Worm (Caenorhabditis elegans): ENCODE data around the gene srh-68.
"Not testable (repeated sequence)": the region's sequence is repeated elsewhere in the genome, so short reads cannot be mapped to it uniquely, and the experiment has no call there.

srh-68 gene

DNA sequence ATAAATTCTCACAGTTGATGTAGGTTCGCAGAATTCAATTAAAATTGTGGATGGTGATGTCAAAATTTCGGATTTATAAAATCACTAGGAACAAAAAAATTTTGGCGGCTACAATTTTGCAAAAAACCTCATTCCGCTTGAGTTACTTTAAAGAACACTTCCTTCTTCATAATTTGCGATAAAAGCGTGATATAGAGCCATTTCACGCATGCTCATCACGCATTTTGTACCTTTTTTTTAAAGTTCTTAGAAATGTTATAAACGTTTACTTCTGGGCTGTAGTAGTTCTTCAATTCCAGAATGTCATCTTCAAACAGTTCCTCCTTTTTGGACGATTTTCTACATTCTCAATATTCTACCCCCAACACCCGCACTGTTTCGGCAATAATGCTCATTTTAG is 20.8 kb downstream of the srh-68 start, which contains the start of gene srx-119:
Gene srx-119, plus strand, starts transcription at position 301 of the 400 bp plus-strand sequence.
- TF ChIP-seq cog-1 (tag; optimal IDR thresholded peaks at IDR 0.05), result no peak
- no peak for TF ChIP-seq tab-1 (GFP tag; IDR thresholded peaks at IDR 0.05)
- TF ChIP-seq klf-2 (GFP tag; conservative IDR thresholded peaks at IDR 0.05), result no peak
- no peak for TF ChIP-seq flt-1 (GFP tag; IDR thresholded peaks at IDR 0.05)
- no peak for TF ChIP-seq ref-1 (GFP tag; conservative IDR thresholded peaks at IDR 0.05)
- TF ChIP-seq med-1 (GFP tag; optimal IDR thresholded peaks at IDR 0.05; ENCODE audit: insufficient read depth), result no peak
- TF ChIP-seq T22C8.4 (GFP tag; IDR thresholded peaks at IDR 0.05), result no peak
- no peak for TF ChIP-seq ztf-29 (GFP tag; IDR thresholded peaks at IDR 0.05)
- no peak for TF ChIP-seq ztf-23 (GFP tag; IDR thresholded peaks at IDR 0.05)

DNA sequence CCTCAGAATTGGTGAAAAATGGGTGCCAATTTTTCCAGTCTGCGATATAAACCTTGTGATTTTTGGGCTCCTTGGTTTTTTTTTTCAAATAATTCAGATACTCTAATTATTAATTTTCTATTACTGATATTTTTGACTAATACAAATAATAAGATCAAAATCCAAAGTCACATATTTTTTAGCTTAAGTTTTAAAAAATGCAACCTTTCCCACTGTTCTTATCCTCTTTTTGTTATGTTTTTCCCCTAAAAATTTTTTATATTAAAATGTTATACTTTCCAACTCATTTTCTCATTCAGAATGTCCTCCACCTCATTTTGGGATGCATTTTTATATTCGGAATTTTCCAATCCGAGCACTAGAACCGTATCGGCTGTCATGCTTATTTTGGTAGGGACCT is 23.8 kb downstream of the srh-68 start, which contains the start of gene srx-120:
Gene srx-120, plus strand, starts transcription at position 301 of the 400 bp plus-strand sequence.
- TF ChIP-seq tab-1 (GFP tag; IDR thresholded peaks at IDR 0.05) (no peak), med-1 (GFP tag; optimal IDR thresholded peaks at IDR 0.05; ENCODE audit: insufficient read depth) (no peak)

DNA sequence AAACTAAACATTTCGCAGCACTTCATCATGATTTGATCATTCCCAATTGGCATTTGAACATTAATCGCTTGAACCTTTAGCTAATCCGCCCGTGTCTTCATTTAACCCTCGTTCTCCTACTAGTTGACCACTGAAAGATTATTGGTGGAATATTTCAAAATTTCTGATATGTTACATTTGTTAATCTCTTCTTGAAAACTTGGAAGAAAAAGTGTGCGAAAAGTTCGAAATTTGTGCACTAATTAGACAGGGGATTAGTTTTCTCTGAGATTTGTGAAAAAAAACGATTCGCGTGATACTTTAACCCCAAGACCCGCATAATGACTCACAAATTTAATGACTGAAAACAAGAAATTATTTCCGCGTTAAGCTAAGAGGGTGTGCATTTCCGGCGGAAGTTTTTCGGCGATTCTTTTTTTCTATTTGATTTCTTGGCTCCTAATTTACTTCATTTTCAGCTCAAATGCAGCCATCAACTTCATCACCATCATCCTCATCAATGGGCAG is 28.2 kb downstream of the srh-68 start, which contains the start of gene nimk-1:
Gene nimk-1, plus strand, starts transcription at position 457 of the 507 bp plus-strand sequence.
- no peak for TF ChIP-seq cog-1 (tag; optimal IDR thresholded peaks at IDR 0.05)
- TF ChIP-seq T22C8.4 (GFP tag; IDR thresholded peaks at IDR 0.05), result no peak

DNA sequence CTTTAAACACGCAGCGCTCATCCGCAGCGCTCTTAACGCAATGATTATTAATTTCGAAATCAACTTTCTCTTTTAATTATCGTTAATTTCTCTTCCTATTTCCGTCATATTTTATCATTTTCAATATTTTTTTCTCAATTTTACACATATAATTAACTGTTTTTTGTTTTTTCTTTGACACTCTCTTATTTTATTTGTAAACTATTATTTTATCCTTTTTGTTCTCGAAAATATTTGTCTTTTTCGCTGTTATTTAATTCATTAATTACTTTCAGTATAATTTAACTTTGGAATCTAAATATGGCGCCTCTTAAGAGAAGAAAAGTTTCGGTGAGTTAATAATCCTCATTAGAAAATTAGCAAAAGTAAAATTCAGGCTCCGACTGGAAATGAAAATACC is 29.1 kb downstream of the srh-68 start, which contains the start of gene F49C5.3:
Gene F49C5.3, plus strand, starts transcription at position 301 of the 400 bp plus-strand sequence.
- not testable (repeated sequence) for TF ChIP-seq flt-1 (GFP tag; IDR thresholded peaks at IDR 0.05); ztf-23 (GFP tag; IDR thresholded peaks at IDR 0.05); ref-1 (GFP tag; conservative IDR thresholded peaks at IDR 0.05)

DNA sequence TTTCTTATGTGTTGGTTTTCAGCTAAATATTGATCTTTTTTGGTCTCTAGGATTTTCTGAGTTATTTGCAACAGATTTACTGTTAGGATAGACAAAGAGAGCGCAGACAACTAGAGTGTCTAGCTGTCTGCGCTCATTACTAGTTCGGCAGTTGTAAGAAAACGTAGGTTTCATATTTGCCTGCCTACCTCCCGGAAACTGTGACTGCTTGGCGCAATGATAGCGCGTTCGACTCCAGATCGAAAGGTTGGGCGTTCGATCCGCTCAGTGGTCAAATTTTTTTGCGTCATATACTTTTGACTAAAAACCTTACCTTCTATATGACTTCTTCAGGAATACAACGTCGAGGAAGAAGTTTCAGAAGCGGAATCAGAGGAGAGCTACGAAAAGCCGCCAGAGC is 32.3 kb downstream of the srh-68 start:
- TF ChIP-seq flt-1 (GFP tag; IDR thresholded peaks at IDR 0.05) (no peak), ztf-29 (GFP tag; IDR thresholded peaks at IDR 0.05) (no peak), ztf-23 (GFP tag; IDR thresholded peaks at IDR 0.05) (no peak), T22C8.4 (GFP tag; IDR thresholded peaks at IDR 0.05) (no peak), ref-1 (GFP tag; conservative IDR thresholded peaks at IDR 0.05) (no peak), klf-2 (GFP tag; conservative IDR thresholded peaks at IDR 0.05) (no peak)

DNA sequence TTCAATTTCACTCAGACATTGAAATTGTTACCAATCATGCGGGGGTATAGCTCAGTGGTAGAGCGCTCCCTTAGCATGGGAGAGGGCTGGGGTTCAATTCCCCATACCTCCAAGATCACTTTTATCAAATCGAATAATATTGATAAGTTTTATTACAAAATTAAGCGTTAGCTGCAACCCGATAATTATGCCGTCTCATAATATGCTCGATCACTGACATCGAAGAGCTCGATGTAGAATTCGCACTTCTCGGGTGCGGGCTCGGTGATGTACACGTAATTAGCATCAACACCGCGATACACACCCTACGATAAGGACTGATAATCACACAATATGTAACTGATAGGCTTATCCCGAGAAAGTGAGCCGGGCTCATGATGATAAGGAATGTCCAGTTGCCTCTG is 35.5 kb downstream of the srh-68 start:
- TF ChIP-seq tab-1 (GFP tag; IDR thresholded peaks at IDR 0.05), result no peak
- no peak for TF ChIP-seq cog-1 (tag; optimal IDR thresholded peaks at IDR 0.05)
- no peak for TF ChIP-seq ref-1 (GFP tag; conservative IDR thresholded peaks at IDR 0.05)
- TF ChIP-seq med-1 (GFP tag; optimal IDR thresholded peaks at IDR 0.05; ENCODE audit: insufficient read depth), result no peak
- TF ChIP-seq klf-2 (GFP tag; conservative IDR thresholded peaks at IDR 0.05), result no peak
- no peak for TF ChIP-seq flt-1 (GFP tag; IDR thresholded peaks at IDR 0.05)
- TF ChIP-seq ztf-29 (GFP tag; IDR thresholded peaks at IDR 0.05), result no peak
- no peak for TF ChIP-seq ztf-23 (GFP tag; IDR thresholded peaks at IDR 0.05)
- no peak for TF ChIP-seq T22C8.4 (GFP tag; IDR thresholded peaks at IDR 0.05)

DNA sequence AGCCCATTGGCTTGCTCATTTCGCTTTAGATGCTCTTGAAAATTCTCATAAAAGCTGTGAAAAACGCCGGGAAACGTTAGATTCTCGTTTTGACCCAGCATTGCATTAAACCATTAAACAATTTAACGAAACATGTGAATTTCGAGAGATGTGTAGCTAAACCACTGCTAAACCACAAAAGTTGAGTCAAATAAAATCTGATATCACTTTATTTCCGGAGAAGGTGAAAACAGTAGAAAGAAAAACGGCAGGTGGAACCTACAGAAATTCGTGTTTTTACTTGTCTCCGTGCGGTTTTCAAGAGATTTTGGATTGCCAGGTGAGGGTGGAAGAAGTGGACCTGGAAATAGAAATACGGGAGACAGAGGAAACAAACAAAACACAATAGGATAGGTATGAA is 37.4 kb downstream of the srh-68 start, which contains the start of gene F49C5.9:
Gene F49C5.9, minus strand, starts transcription at position 101 of the 400 bp plus-strand sequence.
- TF ChIP-seq tab-1 (GFP tag; IDR thresholded peaks at IDR 0.05), result no peak
- no peak for TF ChIP-seq T22C8.4 (GFP tag; IDR thresholded peaks at IDR 0.05)
- TF ChIP-seq ref-1 (GFP tag; conservative IDR thresholded peaks at IDR 0.05), result no peak
- no peak for TF ChIP-seq klf-2 (GFP tag; conservative IDR thresholded peaks at IDR 0.05)
- TF ChIP-seq cog-1 (tag; optimal IDR thresholded peaks at IDR 0.05), result no peak

DNA sequence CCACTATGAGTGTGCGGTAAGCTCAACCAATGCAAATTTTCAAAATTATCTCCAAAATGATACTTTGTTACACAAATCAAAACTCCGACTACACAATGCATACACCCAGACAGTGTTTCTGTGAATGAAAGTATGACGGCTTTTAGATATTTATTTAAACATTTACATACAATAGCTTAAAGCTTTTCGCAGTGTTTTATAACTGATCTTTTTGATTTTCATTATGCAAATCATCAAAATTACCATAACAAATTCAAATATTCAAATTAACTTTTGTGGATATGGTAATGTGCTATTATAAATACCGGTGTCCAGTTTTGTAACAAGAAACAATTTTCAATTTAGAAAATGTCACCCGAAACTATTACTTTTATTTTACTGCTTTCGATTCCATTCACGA is 39.3 kb downstream of the srh-68 start, which contains the start of the genes F49C5.5 and F49C5.10:
Gene F49C5.5, minus strand, starts transcription at position 101 of the 400 bp plus-strand sequence.
Gene F49C5.10, plus strand, starts transcription at position 344 of the 400 bp plus-strand sequence.
- TF ChIP-seq ref-1 (GFP tag; conservative IDR thresholded peaks at IDR 0.05) (no peak), ztf-29 (GFP tag; IDR thresholded peaks at IDR 0.05) (no peak), ztf-23 (GFP tag; IDR thresholded peaks at IDR 0.05) (no peak), klf-2 (GFP tag; conservative IDR thresholded peaks at IDR 0.05) (no peak), T22C8.4 (GFP tag; IDR thresholded peaks at IDR 0.05) (no peak), flt-1 (GFP tag; IDR thresholded peaks at IDR 0.05) (no peak), cog-1 (tag; optimal IDR thresholded peaks at IDR 0.05) (no peak), med-1 (GFP tag; optimal IDR thresholded peaks at IDR 0.05; ENCODE audit: insufficient read depth) (no peak), tab-1 (GFP tag; IDR thresholded peaks at IDR 0.05) (no peak)

ce11 chrII:12547547-12547946 is 40.4 kb downstream of the srh-68 start, which contains the start of gene F49C5.16:
TSS of gene F49C5.16 (plus strand) at chrII:12547847.
- no peak for TF ChIP-seq cog-1 (tag; optimal IDR thresholded peaks at IDR 0.05)
- TF ChIP-seq klf-2 (GFP tag; conservative IDR thresholded peaks at IDR 0.05), result no peak
- TF ChIP-seq ztf-23 (GFP tag; IDR thresholded peaks at IDR 0.05), result no peak
- TF ChIP-seq ztf-29 (GFP tag; IDR thresholded peaks at IDR 0.05), result no peak
- no peak for TF ChIP-seq flt-1 (GFP tag; IDR thresholded peaks at IDR 0.05)
- no peak for TF ChIP-seq ref-1 (GFP tag; conservative IDR thresholded peaks at IDR 0.05)
- no peak for TF ChIP-seq T22C8.4 (GFP tag; IDR thresholded peaks at IDR 0.05)
- no peak for TF ChIP-seq tab-1 (GFP tag; IDR thresholded peaks at IDR 0.05)
- no peak for TF ChIP-seq med-1 (GFP tag; optimal IDR thresholded peaks at IDR 0.05; ENCODE audit: insufficient read depth)

DNA sequence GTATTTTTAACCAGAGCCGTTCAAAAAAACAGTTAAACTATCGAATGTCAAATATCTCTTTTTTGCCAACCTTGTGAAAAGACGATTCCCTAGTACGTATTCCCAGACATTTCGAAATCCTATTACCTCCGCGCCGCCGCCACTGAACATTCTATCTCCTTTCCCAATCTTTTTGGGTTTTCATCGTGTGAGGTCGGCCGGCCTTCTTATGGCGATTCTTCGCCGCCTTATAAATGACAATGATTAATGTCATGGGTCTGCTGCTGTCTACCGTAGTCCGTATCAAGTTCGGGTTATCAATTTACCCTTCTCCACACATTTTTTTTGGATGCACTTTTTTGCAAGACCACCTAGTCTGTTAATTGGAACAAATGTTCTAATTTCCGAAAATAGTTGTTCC is 42.5 kb downstream of the srh-68 start:
- TF ChIP-seq cog-1 (tag; optimal IDR thresholded peaks at IDR 0.05) (no peak), ztf-23 (GFP tag; IDR thresholded peaks at IDR 0.05) (no peak), ref-1 (GFP tag; conservative IDR thresholded peaks at IDR 0.05) (no peak), ztf-29 (GFP tag; IDR thresholded peaks at IDR 0.05) (no peak)

DNA sequence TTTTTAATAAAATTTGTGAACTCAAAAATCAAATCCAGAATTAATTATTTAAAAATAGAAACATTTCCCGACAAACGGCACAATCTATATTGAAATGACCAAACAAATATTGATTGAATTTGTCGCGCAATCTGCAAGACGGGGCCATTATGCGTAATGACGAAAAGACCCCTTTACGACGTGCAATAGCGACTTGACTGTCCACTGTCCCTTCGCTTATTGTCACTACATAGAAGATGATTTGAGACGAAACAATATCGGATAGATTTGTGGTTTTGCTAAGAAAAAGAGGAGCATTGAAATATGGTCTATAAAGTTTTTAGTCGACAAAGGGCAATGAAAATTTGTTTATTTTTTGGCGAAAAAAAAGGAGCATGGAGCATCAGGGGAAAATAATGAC is 43.8 kb downstream of the srh-68 start:
- TF ChIP-seq ztf-23 (GFP tag; IDR thresholded peaks at IDR 0.05), result no peak
- no peak for TF ChIP-seq flt-1 (GFP tag; IDR thresholded peaks at IDR 0.05)
- no peak for TF ChIP-seq ref-1 (GFP tag; conservative IDR thresholded peaks at IDR 0.05)
- TF ChIP-seq klf-2 (GFP tag; conservative IDR thresholded peaks at IDR 0.05), result no peak

All from whole organism, midembryonic.